Fruit fly (Drosophila melanogaster) whole organism, embryonic: ENCODE results near the gene Cpr78Cb.
A peak's percentile ranks its signal among the peaks of the same experiment; 100 is the strongest.

Experiments used
- Bgb ChIP-seq: fragments of 200-800 bp; sonication (Bioruptor generic); IDR thresholded peaks from 2 replicates; pipeline ENCODE4 v1.3.6; 2022; ENCODE audit warnings: missing biosample characterization, missing genetic modification characterization; ENCODE audit not compliant: partially characterized antibody
- CG10147 ChIP-seq: fragments of 200-800 bp; sonication (Bioruptor generic); optimal IDR thresholded peaks from 2 replicates; lab custom pipeline; 2019; ENCODE audit warnings: missing biosample characterization, mild to moderate bottlenecking, missing genetic modification characterization, moderate library complexity
- CG10654 ChIP-seq: fragments of 200-800 bp; sonication (Bioruptor generic); optimal IDR thresholded peaks from 2 replicates; lab custom pipeline; 2016; ENCODE audit warnings: missing biosample characterization, missing genetic modification characterization
- CG11560 ChIP-seq: fragments of 200-800 bp; sonication (Bioruptor generic); IDR thresholded peaks from 3 replicates; pipeline ENCODE4 v1.3.6; 2022; ENCODE audit warnings: missing biosample characterization, missing genetic modification characterization
- CG12299 ChIP-seq: fragments of 200-800 bp; sonication (Bioruptor generic); optimal IDR thresholded peaks from 2 replicates; lab custom pipeline; 2018; ENCODE audit warnings: missing biosample characterization, mild to moderate bottlenecking, missing genetic modification characterization
- CG12659 ChIP-seq: fragments of 200-800 bp; sonication (Bioruptor generic); optimal IDR thresholded peaks from 3 replicates; lab custom pipeline; 2017; ENCODE audit warnings: mild to moderate bottlenecking, missing biosample characterization, missing genetic modification reagents, missing genetic modification characterization
- CG12769 ChIP-seq: fragments of 200-800 bp; sonication (Bioruptor generic); optimal IDR thresholded peaks from 2 replicates; lab custom pipeline; 2019; ENCODE audit warnings: missing biosample characterization, mild to moderate bottlenecking, missing genetic modification characterization, moderate library complexity
- CG13287 ChIP-seq: fragments of 200-800 bp; sonication (Bioruptor generic); IDR thresholded peaks from 2 replicates; pipeline ENCODE4 v1.3.6; 2022; ENCODE audit warnings: missing biosample characterization, missing genetic modification characterization; ENCODE audit not compliant: partially characterized antibody
- CG17385 ChIP-seq: fragments of 200-800 bp; sonication (Bioruptor generic); optimal IDR thresholded peaks from 3 replicates; lab custom pipeline; 2018; ENCODE audit warnings: missing biosample characterization, mild to moderate bottlenecking, missing genetic modification characterization
- CG1832 ChIP-seq: fragments of 200-800 bp; sonication (Bioruptor generic); optimal IDR thresholded peaks from 2 replicates; lab custom pipeline; 2017; ENCODE audit warnings: missing biosample characterization, mild to moderate bottlenecking, missing genetic modification characterization, inconsistent platforms
- CG2116 ChIP-seq: fragments of 200-800 bp; sonication (Bioruptor generic); optimal IDR thresholded peaks from 3 replicates; lab custom pipeline; 2018; ENCODE audit warnings: missing biosample characterization, mild to moderate bottlenecking, missing genetic modification characterization
- CG2678 ChIP-seq: fragments of 200-800 bp; sonication (Bioruptor generic); optimal IDR thresholded peaks from 3 replicates; lab custom pipeline; 2019; ENCODE audit warnings: missing biosample characterization, mild to moderate bottlenecking, missing genetic modification characterization, moderate library complexity
- CG30403 ChIP-seq: fragments of 200-800 bp; sonication (Bioruptor generic); optimal IDR thresholded peaks from 3 replicates; lab custom pipeline; 2016; ENCODE audit warnings: missing biosample characterization, missing genetic modification characterization
- CG3065 ChIP-seq: fragments of 200-800 bp; sonication (Bioruptor generic); optimal IDR thresholded peaks from 2 replicates; lab custom pipeline; 2016; ENCODE audit warnings: missing biosample characterization, missing genetic modification characterization
- CG32772 ChIP-seq: fragments of 200-800 bp; sonication (Bioruptor generic); IDR thresholded peaks from 2 replicates; pipeline ENCODE4 v1.3.6; 2022; ENCODE audit warnings: missing biosample characterization, missing genetic modification characterization
- CG3281 ChIP-seq: fragments of 200-800 bp; sonication (Bioruptor generic); optimal IDR thresholded peaks from 3 replicates; lab custom pipeline; 2017; ENCODE audit warnings: missing biosample characterization, mild to moderate bottlenecking, missing genetic modification characterization
- CG3407 ChIP-seq: fragments of 200-800 bp; sonication (Bioruptor generic); optimal IDR thresholded peaks from 2 replicates; lab custom pipeline; 2018; ENCODE audit warnings: missing biosample characterization, mild to moderate bottlenecking, missing genetic modification characterization
- CG34224 ChIP-seq: fragments of 200-800 bp; sonication (Bioruptor generic); IDR thresholded peaks from 3 replicates; pipeline ENCODE4 v1.3.6; 2022; ENCODE audit warnings: missing biosample characterization, missing genetic modification characterization; ENCODE audit not compliant: partially characterized antibody
- CG3847 ChIP-seq: fragments of 200-800 bp; sonication (Bioruptor generic); IDR thresholded peaks from 2 replicates; pipeline ENCODE4 v1.3.6; 2022; ENCODE audit warnings: missing biosample characterization, missing genetic modification characterization
- CG4282 ChIP-seq: fragments of 200-800 bp; sonication (Bioruptor generic); optimal IDR thresholded peaks from 2 replicates; lab custom pipeline; 2016; ENCODE audit warnings: missing biosample characterization, missing genetic modification characterization
- CG4328 ChIP-seq: fragments of 200-800 bp; sonication (Bioruptor generic); optimal IDR thresholded peaks from 3 replicates; lab custom pipeline; 2017; ENCODE audit warnings: missing biosample characterization, missing genetic modification reagents, missing genetic modification characterization
- CG5245 ChIP-seq: fragments of 200-800 bp; sonication (Bioruptor generic); optimal IDR thresholded peaks from 3 replicates; lab custom pipeline; 2016; ENCODE audit warnings: missing biosample characterization, missing genetic modification characterization
- Dref ChIP-seq: fragments of 200-800 bp; sonication (Bioruptor generic); IDR thresholded peaks from 2 replicates; pipeline ENCODE4 v1.3.6; 2022; ENCODE audit warnings: missing biosample characterization, missing genetic modification characterization
- Fer1 ChIP-seq: fragments of 200-800 bp; sonication (Bioruptor generic); optimal IDR thresholded peaks from 2 replicates; lab custom pipeline; 2017; ENCODE audit warnings: missing biosample characterization, mild to moderate bottlenecking, missing genetic modification characterization
- HLH54F ChIP-seq: fragments of 200-800 bp; sonication (Bioruptor generic); optimal IDR thresholded peaks from 3 replicates; lab custom pipeline; 2016; ENCODE audit warnings: missing biosample characterization, missing genetic modification characterization
- Hey ChIP-seq: fragments of 200-800 bp; sonication (Bioruptor generic); optimal IDR thresholded peaks from 3 replicates; lab custom pipeline; 2018; ENCODE audit warnings: missing biosample characterization, mild to moderate bottlenecking, missing genetic modification characterization
- Hr78 ChIP-seq, 2 experiments: fragments of 200-800 bp in 1 of 2; fragments of >200 bp in 1 of 2; sonication (Bioruptor generic) in 1 of 2; optimal IDR thresholded peaks; 2 replicates each; lab custom pipeline; 2017 to 2019; ENCODE audit warnings: missing biosample characterization in 2 of 2, missing genetic modification characterization in 2 of 2, mild to moderate bottlenecking in 1 of 2, moderate library complexity in 1 of 2
- Kr ChIP-seq: fragments of 200-800 bp; sonication (Bioruptor generic); optimal IDR thresholded peaks from 2 replicates; lab custom pipeline; 2017; ENCODE audit warnings: missing biosample characterization, mild to moderate bottlenecking, missing genetic modification characterization
- NC2β ChIP-seq: fragments of 200-800 bp; sonication (Bioruptor generic); optimal IDR thresholded peaks from 2 replicates; lab custom pipeline; 2016; ENCODE audit warnings: missing biosample characterization, missing genetic modification characterization
- Oaz ChIP-seq: fragments of 200-800 bp; sonication (Bioruptor generic); IDR thresholded peaks from 2 replicates; pipeline ENCODE4 v1.3.6; 2022; ENCODE audit warnings: missing biosample characterization, missing genetic modification characterization
- Taf1 ChIP-seq: fragments of 200-800 bp; sonication (Bioruptor generic); IDR thresholded peaks from 2 replicates; pipeline ENCODE4 v1.3.6; 2022; ENCODE audit warnings: missing biosample characterization, missing genetic modification characterization
- Xrp1 ChIP-seq: fragments of 200-800 bp; sonication (Bioruptor generic); IDR thresholded peaks from 2 replicates; pipeline ENCODE4 v1.3.6; 2022; ENCODE audit warnings: missing biosample characterization, missing genetic modification characterization
- crc ChIP-seq: fragments of 200-800 bp; sonication (Bioruptor generic); optimal IDR thresholded peaks from 2 replicates; lab custom pipeline; 2016; ENCODE audit warnings: missing biosample characterization, missing genetic modification characterization
- crol ChIP-seq: fragments of 200-800 bp; sonication (Bioruptor generic); IDR thresholded peaks from 2 replicates; pipeline ENCODE4 v1.3.6; 2022; ENCODE audit warnings: missing biosample characterization, missing genetic modification characterization
- da ChIP-seq: fragments of 200-800 bp; sonication (Bioruptor generic); optimal IDR thresholded peaks from 2 replicates; lab custom pipeline; 2016; ENCODE audit warnings: missing biosample characterization, missing genetic modification characterization
- fd102C ChIP-seq: fragments of 200-800 bp; sonication (Bioruptor generic); optimal IDR thresholded peaks from 2 replicates; lab custom pipeline; 2018; ENCODE audit warnings: missing biosample characterization, mild to moderate bottlenecking, missing genetic modification characterization, moderate library complexity
- ftz-f1 ChIP-seq: fragments of 200-800 bp; sonication (Bioruptor generic); optimal IDR thresholded peaks from 2 replicates; lab custom pipeline; 2016; ENCODE audit warnings: missing biosample characterization, missing genetic modification characterization
- gem ChIP-seq: fragments of 200-800 bp; sonication (Bioruptor generic); optimal IDR thresholded peaks from 2 replicates; lab custom pipeline; 2019; ENCODE audit warnings: missing biosample characterization, mild to moderate bottlenecking, missing genetic modification characterization, moderate library complexity
- kah ChIP-seq: fragments of 200-800 bp; sonication (Bioruptor generic); optimal IDR thresholded peaks from 2 replicates; lab custom pipeline; 2018; ENCODE audit warnings: missing biosample characterization, mild to moderate bottlenecking, missing genetic modification characterization
- kay ChIP-seq: fragments of 200-800 bp; sonication (Bioruptor generic); optimal IDR thresholded peaks from 2 replicates; lab custom pipeline; 2016; ENCODE audit warnings: missing biosample characterization, missing genetic modification characterization
- kni ChIP-seq: fragments of 200-800 bp; sonication (Bioruptor generic); optimal IDR thresholded peaks from 3 replicates; lab custom pipeline; 2017; ENCODE audit warnings: mild to moderate bottlenecking, missing biosample characterization, missing genetic modification reagents, missing genetic modification characterization
- knrl ChIP-seq: fragments of 200-800 bp; sonication (Bioruptor generic); IDR thresholded peaks from 3 replicates; pipeline ENCODE4 v1.3.6; 2022; ENCODE audit warnings: missing biosample characterization, missing genetic modification characterization; ENCODE audit not compliant: partially characterized antibody
- p53 ChIP-seq: fragments of 200-800 bp; sonication (Bioruptor generic); optimal IDR thresholded peaks from 2 replicates; lab custom pipeline; 2016; ENCODE audit warnings: missing biosample characterization, missing genetic modification characterization
- pb ChIP-seq: fragments of 200-800 bp; sonication (Bioruptor generic); optimal IDR thresholded peaks from 3 replicates; lab custom pipeline; 2016; ENCODE audit warnings: missing biosample characterization, missing genetic modification characterization
- pros ChIP-seq: fragments of 200-800 bp; sonication (Bioruptor generic); optimal IDR thresholded peaks from 3 replicates; lab custom pipeline; 2019; ENCODE audit warnings: missing biosample characterization, mild to moderate bottlenecking, missing genetic modification characterization, moderate library complexity
- rib ChIP-seq: fragments of 200-800 bp; sonication (Bioruptor generic); IDR thresholded peaks from 2 replicates; pipeline ENCODE4 v1.3.6; 2022; ENCODE audit warnings: missing biosample characterization, missing genetic modification characterization
- sima ChIP-seq: fragments of 200-800 bp; sonication (Bioruptor generic); optimal IDR thresholded peaks from 2 replicates; lab custom pipeline; 2016; ENCODE audit warnings: missing biosample characterization, missing genetic modification characterization
- sug ChIP-seq: fragments of 200-800 bp; optimal IDR thresholded peaks from 2 replicates; lab custom pipeline; 2019; ENCODE audit warnings: missing biosample characterization, mild to moderate bottlenecking, missing genetic modification characterization, moderate library complexity
- zfh1 ChIP-seq: fragments of 200-800 bp; sonication (Bioruptor generic); IDR thresholded peaks from 3 replicates; pipeline ENCODE4 v1.3.6; 2022; ENCODE audit warnings: missing biosample characterization, missing genetic modification characterization

Cpr78Cb gene

DNA sequence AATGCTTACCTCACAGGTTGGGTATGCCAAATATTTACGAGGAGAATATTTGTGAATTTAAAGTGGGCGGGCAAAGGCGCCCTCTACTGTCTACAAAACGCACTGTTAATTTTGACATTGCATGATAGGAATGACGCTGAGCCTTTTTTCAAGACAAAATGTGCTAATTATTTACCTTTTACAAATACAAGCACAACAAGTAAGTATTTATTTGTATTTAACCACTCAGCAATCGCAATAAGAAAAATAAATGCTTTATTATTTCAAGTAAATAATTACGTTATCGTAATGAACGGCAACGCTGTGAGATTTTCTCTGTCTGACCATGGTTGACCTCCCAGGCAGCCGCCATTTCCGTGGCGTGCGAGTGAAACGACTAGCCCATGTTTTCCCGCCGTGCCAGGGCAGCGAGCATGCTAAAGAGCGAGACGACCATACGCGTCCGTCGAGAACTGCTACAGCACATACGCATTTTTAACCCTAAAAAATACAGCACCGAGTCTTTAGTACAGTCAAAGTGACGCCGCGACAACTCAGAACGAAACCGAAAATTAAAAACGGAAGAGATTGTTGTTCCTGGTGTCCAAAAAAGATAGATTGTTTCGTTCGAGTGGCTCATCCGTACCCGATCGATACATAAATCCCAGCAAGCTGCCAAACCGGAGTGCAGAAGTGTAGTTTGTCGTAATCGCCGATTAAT lies 8.5 kb upstream of the Cpr78Cb start, which contains the start of the genes CG12974 and pzg (continued):
- peak; percentile 77 for TF ChIP-seq kni
- TF ChIP-seq Taf1, result 0 out of 2 replicates have a peak, but pooled peaks have one; percentile 14
- peak; percentile 80 for TF ChIP-seq NC2β (GFP tag; lab: Kevin White, UChicago)
- peak; percentile 87 for TF ChIP-seq CG32772
- TF ChIP-seq pros (GFP tag; lab: Kevin White, UChicago), result no peak
- TF ChIP-seq CG3407 (GFP tag; lab: Kevin White, UChicago), result peak; percentile 59
- TF ChIP-seq Oaz (GFP tag; lab: Robert Waterston, UW), result peak; percentile 90
- peak; percentile 95 for TF ChIP-seq knrl (GFP tag; lab: Robert Waterston, UW)
- peak; percentile 76 for TF ChIP-seq ftz-f1 (GFP tag; lab: Kevin White, UChicago)
- TF ChIP-seq CG4282 (GFP tag; lab: Kevin White, UChicago), result peak; percentile 68
- peak; percentile 69 for TF ChIP-seq CG2116 (GFP tag; lab: Kevin White, UChicago)
- TF ChIP-seq HLH54F (GFP tag; lab: Kevin White, UChicago), result peak; percentile 85
- TF ChIP-seq CG34224 (GFP tag; lab: Robert Waterston, UW), result peak; percentile 69; the same call in 1 of the 3 replicates
- peak; percentile 67 for TF ChIP-seq CG10654 (GFP tag; lab: Kevin White, UChicago)
- peak; percentile 70 for TF ChIP-seq CG2678 (tag; lab: Kevin White, UChicago)
- no peak for TF ChIP-seq crol
- TF ChIP-seq sima, result no peak
- peak; percentile 95 for TF ChIP-seq CG3847 (GFP tag; lab: Robert Waterston, UW)
- TF ChIP-seq Dref (GFP tag; lab: Robert Waterston, UW), result peak; percentile 40
- peak; percentile 96 for TF ChIP-seq gem (tag; lab: Kevin White, UChicago)
- peak; percentile 10 for TF ChIP-seq kay
- peak; percentile 84 for TF ChIP-seq CG4328 (GFP tag; lab: Kevin White, UChicago)
- peak; percentile 70 for TF ChIP-seq Hey (tag; lab: Kevin White, UChicago)
- peak; percentile 38 for TF ChIP-seq kah
- TF ChIP-seq da, result peak; percentile 55
- peak; percentile 86 for TF ChIP-seq Xrp1 (GFP tag; lab: Robert Waterston, UW)
- peak; percentile 81 for TF ChIP-seq CG10147
- TF ChIP-seq CG1832 (GFP tag; lab: Kevin White, UChicago), result peak; percentile 97
- TF ChIP-seq Bgb (GFP tag; lab: Robert Waterston, UW), result peak; percentile 74; the same call in 1 of the 2 replicates
- TF ChIP-seq CG17385, result peak; percentile 19
- TF ChIP-seq crc (GFP tag; lab: Kevin White, UChicago), result no peak
- TF ChIP-seq CG12769, result peak; percentile 61
- peak; percentile 20 for TF ChIP-seq CG12299 (tag; lab: Kevin White, UChicago)
- TF ChIP-seq CG11560 (tag; lab: Robert Waterston, UW), result peak; percentile 65; the same call in 2 of the 3 replicates
- TF ChIP-seq Hr78 (GFP tag; optimal IDR thresholded peaks at IDR 0.05; lab: Kevin White, UChicago), result peak in 1 of 2 experiments; percentile 39
- no peak for TF ChIP-seq CG5245 (GFP tag; lab: Kevin White, UChicago)
- TF ChIP-seq Fer1 (GFP tag; lab: Kevin White, UChicago), result peak; percentile 67
- peak; percentile 35 for TF ChIP-seq CG3065 (GFP tag; lab: Kevin White, UChicago)
- TF ChIP-seq rib (GFP tag; lab: Robert Waterston, UW), result no peak; the same call in 1 of the 2 replicates
- peak; percentile 89 for TF ChIP-seq Kr (GFP tag; lab: Kevin White, UChicago)
- TF ChIP-seq CG12659 (GFP tag; lab: Kevin White, UChicago), result peak; percentile 93
- TF ChIP-seq CG30403 (GFP tag; lab: Kevin White, UChicago), result peak; percentile 93
- no peak for TF ChIP-seq fd102C (GFP tag; lab: Kevin White, UChicago)
- peak; percentile 74 for TF ChIP-seq CG3281 (GFP tag; lab: Kevin White, UChicago)
- peak; percentile 78 for TF ChIP-seq zfh1
- peak; percentile 39 for TF ChIP-seq pb (GFP tag; lab: Kevin White, UChicago)
- no peak for TF ChIP-seq p53 (GFP tag; lab: Kevin White, UChicago)
- TF ChIP-seq CG13287 (GFP tag; lab: Robert Waterston, UW), result peak; percentile 75
- peak; percentile 85 for TF ChIP-seq sug (tag; lab: Kevin White, UChicago)
